Fruit fly (Drosophila melanogaster): Measurements from ENCODE around the gene Sf3a1.

Gene Sf3a1

DNA sequence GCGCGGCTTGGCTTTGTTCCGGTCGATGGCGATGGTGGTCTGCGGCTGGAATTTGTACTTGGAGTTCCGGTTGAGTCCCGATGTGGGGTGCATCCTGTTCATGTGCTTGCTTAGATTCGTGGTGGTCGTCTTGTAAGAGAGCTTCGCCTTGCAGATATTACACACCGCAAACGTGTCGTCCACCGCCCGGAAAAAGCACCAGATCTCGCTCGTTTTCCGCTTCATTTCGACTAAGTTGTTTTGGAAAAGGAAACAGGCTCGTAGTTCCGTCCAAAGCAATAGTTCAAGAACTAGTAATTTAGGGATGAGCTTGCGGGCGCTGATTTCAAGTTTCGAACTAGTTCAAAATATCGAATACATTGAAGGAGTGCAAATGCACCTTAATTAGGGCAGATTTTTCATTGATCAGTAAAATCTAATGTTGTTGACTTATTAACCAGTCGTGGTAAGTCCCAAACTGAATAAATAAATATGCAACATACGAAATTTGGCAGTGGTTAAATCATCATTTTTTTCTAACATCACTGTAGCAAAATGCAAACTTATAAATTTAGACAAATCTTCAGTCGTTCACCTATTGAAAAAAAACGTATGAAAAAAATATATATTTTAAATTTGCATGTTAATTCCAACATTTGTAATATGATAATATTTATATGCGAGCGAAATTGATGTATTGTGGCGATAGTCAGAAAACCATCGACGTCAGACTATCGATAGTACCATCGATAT lies 40.8 kb upstream of the Sf3a1 start, which contains the start of the genes bdwf and Patr-1 (continued):
- TF ChIP-seq sens-2 (GFP tag; IDR thresholded peaks at IDR 0.05) (no peak), eyg (GFP tag; optimal IDR thresholded peaks at IDR 0.05) (no peak), Gsc (GFP tag; IDR thresholded peaks at IDR 0.05) (no peak), mld (GFP tag; IDR thresholded peaks at IDR 0.05; ENCODE audit: partially characterized antibody) (peak; percentile 92), cg (GFP tag; optimal IDR thresholded peaks at IDR 0.05) (no peak), CG8478 (optimal IDR thresholded peaks at IDR 0.05) (no peak), CG10321 (GFP tag; IDR thresholded peaks at IDR 0.05) (no peak), CG3838 (GFP tag; optimal IDR thresholded peaks at IDR 0.05) (no peak), CG1233 (GFP tag; optimal IDR thresholded peaks at IDR 0.05) (peak; percentile 33), Hmx (GFP tag; optimal IDR thresholded peaks at IDR 0.05) (no peak), CG33213 (GFP tag; optimal IDR thresholded peaks at IDR 0.05) (no peak), inv (GFP tag; IDR thresholded peaks at IDR 0.05; ENCODE audit: partially characterized antibody) (peak; percentile 92), CG1603 (tag; optimal IDR thresholded peaks at IDR 0.05) (peak; percentile 3), ab (GFP tag; optimal IDR thresholded peaks at IDR 0.05) (no peak), TFAM (GFP tag; optimal IDR thresholded peaks at IDR 0.05) (no peak), bsh (GFP tag; optimal IDR thresholded peaks at IDR 0.05) (no peak), CG17912 (GFP tag; optimal IDR thresholded peaks at IDR 0.05) (no peak), lab (GFP tag; optimal IDR thresholded peaks at IDR 0.05) (no peak), Meics (GFP tag; optimal IDR thresholded peaks at IDR 0.05) (no peak), CG9609 (GFP tag; optimal IDR thresholded peaks at IDR 0.05) (no peak), hkb (optimal IDR thresholded peaks at IDR 0.05) (no peak), hkb (GFP tag; IDR thresholded peaks at IDR 0.05) (no peak), CG17186 (GFP tag; optimal IDR thresholded peaks at IDR 0.05) (peak; percentile 46), CG13424 (tag; optimal IDR thresholded peaks at IDR 0.05) (peak; percentile 41), Dp (GFP tag; optimal IDR thresholded peaks at IDR 0.05) (peak; percentile 29), CG10565 (GFP tag; optimal IDR thresholded peaks at IDR 0.05) (no peak), CG15479 (GFP tag; optimal IDR thresholded peaks at IDR 0.05) (no peak), pb (GFP tag; optimal IDR thresholded peaks at IDR 0.05) (no peak), CG14965 (GFP tag; optimal IDR thresholded peaks at IDR 0.05; ENCODE audit: borderline replicate concordance) (no peak), CG11723 (GFP tag; optimal IDR thresholded peaks at IDR 0.05) (no peak), NFAT (GFP tag; IDR thresholded peaks at IDR 0.05) (no peak; the same call in 1 of the 2 replicates), fu2 (GFP tag; optimal IDR thresholded peaks at IDR 0.05) (no peak), oc (tag; optimal IDR thresholded peaks at IDR 0.05) (no peak), CG18764 (GFP tag; optimal IDR thresholded peaks at IDR 0.05) (peak; percentile 30), fd3F (GFP tag; optimal IDR thresholded peaks at IDR 0.05) (no peak), CG10543 (GFP tag; optimal IDR thresholded peaks at IDR 0.05) (peak; percentile 10), CG17361 (GFP tag; IDR thresholded peaks at IDR 0.05) (peak; percentile 68), gsb-n (tag; optimal IDR thresholded peaks at IDR 0.05) (no peak), h (optimal IDR thresholded peaks at IDR 0.05) (no peak), CG34224 (GFP tag; IDR thresholded peaks at IDR 0.05; ENCODE audit: partially characterized antibody) (peak; percentile 89), CG3847 (GFP tag; IDR thresholded peaks at IDR 0.05) (peak; percentile 25; the same call in 1 of the 2 replicates), Fer3 (tag; optimal IDR thresholded peaks at IDR 0.05) (no peak)
